Worm (Caenorhabditis elegans): Measurements from ENCODE around the gene F17C8.3.
"Not testable (repeated sequence)": the region's sequence is repeated elsewhere in the genome, so short reads cannot be mapped to it uniquely, and the experiment has no call there.

Gene F17C8.3

DNA sequence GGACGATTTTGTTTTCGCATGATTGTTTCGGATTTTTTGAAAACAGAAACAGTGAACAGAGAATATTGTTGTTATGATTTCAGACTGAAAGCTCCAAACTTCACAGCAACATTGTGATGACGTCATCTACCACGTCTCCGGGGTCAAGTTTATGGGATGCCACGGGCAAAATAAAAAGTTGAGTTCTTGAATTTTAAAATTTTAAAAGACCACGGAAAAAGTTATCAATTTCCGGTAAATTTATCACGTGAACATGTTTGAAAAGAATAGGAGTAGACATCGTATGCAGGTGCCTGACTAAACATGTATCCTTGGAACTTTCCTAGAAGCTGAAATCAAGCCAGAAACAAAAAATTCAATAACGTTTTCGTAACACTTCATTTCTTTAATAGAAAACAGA is 31.8 kb downstream of the F17C8.3 start, which contains the start of gene B0393.4:
Gene B0393.4 (minus strand): TSS at position 101 of the 400 bp plus-strand sequence.
- TF ChIP-seq sea-1 (GFP tag; conservative IDR thresholded peaks at IDR 0.05) (no peak), B0310.2 (tag; optimal IDR thresholded peaks at IDR 0.05) (no peak), hmg-4 (GFP tag; optimal IDR thresholded peaks at IDR 0.05) (no peak), tbx-37 (GFP tag; conservative IDR thresholded peaks at IDR 0.05) (no peak), ceh-36 (tag; optimal IDR thresholded peaks at IDR 0.05) (no peak), hnd-1 (tag; optimal IDR thresholded peaks at IDR 0.05) (no peak), hmbx-1 (tag; optimal IDR thresholded peaks at IDR 0.05) (no peak), scrt-1 (GFP tag; IDR thresholded peaks at IDR 0.05) (no peak), tra-4 (tag; optimal IDR thresholded peaks at IDR 0.05) (no peak)

DNA sequence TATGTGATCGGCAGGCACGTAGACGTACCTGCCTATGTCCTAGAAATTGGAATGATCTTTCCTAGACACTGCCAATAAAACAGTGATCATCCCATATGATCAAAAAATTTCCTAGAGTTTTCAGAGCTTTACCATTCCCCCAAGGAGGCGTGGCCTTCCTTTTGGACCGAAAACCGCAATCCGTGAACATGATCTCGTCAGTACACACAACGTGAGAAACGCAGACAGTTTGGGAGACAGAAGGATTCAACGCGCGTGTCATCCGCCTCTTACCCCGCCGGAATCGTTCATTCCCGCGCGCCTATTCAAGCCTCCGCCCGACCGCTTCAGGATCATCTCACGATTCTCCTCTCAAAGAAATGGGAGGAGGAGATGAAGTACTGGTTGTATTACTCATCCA is 33.7 kb downstream of the F17C8.3 start, which contains the start of gene B0393.5:
Gene B0393.5 (plus strand): TSS at position 301 of the 400 bp plus-strand sequence.
- no peak for TF ChIP-seq pes-1 (GFP tag; IDR thresholded peaks at IDR 0.05)
- no peak for TF ChIP-seq hmg-4 (GFP tag; optimal IDR thresholded peaks at IDR 0.05)
- TF ChIP-seq tra-4 (tag; optimal IDR thresholded peaks at IDR 0.05) = no peak
- no peak for TF ChIP-seq F13C5.2 (tag; optimal IDR thresholded peaks at IDR 0.05)
- no peak for TF ChIP-seq scrt-1 (GFP tag; IDR thresholded peaks at IDR 0.05)
- TF ChIP-seq sea-1 (GFP tag; conservative IDR thresholded peaks at IDR 0.05) = no peak

DNA sequence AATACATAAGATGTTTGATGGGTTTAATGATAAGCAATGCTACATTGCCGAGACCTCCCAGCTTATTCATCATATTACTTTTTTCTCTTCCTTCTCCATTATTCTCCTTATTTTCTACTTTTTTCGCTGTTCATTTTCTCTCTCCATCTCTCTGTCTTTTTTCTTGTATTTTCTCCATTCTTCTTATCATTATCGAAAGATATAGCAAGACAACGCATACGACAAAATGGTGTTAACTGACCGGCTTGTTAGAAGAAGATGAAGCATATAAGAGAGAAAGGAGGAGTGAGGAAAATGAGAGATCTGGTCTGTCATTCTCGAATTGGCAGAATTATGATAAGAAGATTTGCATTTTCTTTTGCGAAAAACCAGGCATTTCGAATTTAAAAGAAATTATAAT is 35.1 kb downstream of the F17C8.3 start:
- TF ChIP-seq hmg-4 (GFP tag; optimal IDR thresholded peaks at IDR 0.05) (no peak), scrt-1 (GFP tag; IDR thresholded peaks at IDR 0.05) (no peak), hmbx-1 (tag; optimal IDR thresholded peaks at IDR 0.05) (no peak), F13C5.2 (tag; optimal IDR thresholded peaks at IDR 0.05) (no peak), tbx-37 (GFP tag; conservative IDR thresholded peaks at IDR 0.05) (no peak), sea-1 (GFP tag; conservative IDR thresholded peaks at IDR 0.05) (no peak)

ce11 chrIII:4767869-4768645 is 36.3 kb downstream of the F17C8.3 start:
- TF ChIP-seq tbx-37 (GFP tag; conservative IDR thresholded peaks at IDR 0.05) (no peak), B0310.2 (tag; optimal IDR thresholded peaks at IDR 0.05) (no peak), hnd-1 (tag; optimal IDR thresholded peaks at IDR 0.05) (no peak), ama-1 (optimal IDR thresholded peaks at IDR 0.05) (no peak), pes-1 (GFP tag; IDR thresholded peaks at IDR 0.05) (no peak), tra-4 (tag; optimal IDR thresholded peaks at IDR 0.05) (no peak), F13C5.2 (tag; optimal IDR thresholded peaks at IDR 0.05) (no peak), scrt-1 (GFP tag; IDR thresholded peaks at IDR 0.05) (no peak), ceh-36 (tag; optimal IDR thresholded peaks at IDR 0.05) (no peak), hmbx-1 (tag; optimal IDR thresholded peaks at IDR 0.05) (no peak), flt-1 (GFP tag; IDR thresholded peaks at IDR 0.05) (no peak), aly-1 (tag; optimal IDR thresholded peaks at IDR 0.05) (no peak), ets-7 (tag; optimal IDR thresholded peaks at IDR 0.05) (no peak), ceh-13 (GFP tag; optimal IDR thresholded peaks at IDR 0.05) (no peak), sea-1 (GFP tag; conservative IDR thresholded peaks at IDR 0.05) (no peak), tbx-11 (GFP tag; IDR thresholded peaks at IDR 0.05) (no peak), hmg-4 (GFP tag; optimal IDR thresholded peaks at IDR 0.05) (no peak)

DNA sequence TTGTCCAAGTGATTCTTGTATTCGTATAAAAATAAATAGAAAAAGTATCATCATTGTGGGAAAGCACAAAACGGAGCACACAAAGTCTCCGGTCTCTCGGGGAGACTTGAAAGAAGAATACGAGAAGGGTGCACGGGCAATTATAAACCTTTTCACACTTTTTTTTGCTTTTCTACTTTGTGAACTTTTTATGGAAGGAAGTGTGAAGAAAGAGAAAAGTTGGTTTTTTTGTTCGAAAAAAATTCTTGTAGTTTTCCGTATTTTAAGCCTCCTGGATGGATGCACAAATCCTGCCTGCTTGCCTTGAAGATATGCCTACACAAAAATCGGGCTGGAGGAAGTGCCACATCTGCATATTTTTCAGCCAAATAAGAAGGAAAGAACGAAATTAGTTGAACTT is 46.3 kb downstream of the F17C8.3 start, which contains the start of gene B0393.7:
Gene B0393.7 (minus strand): TSS at position 101 of the 400 bp plus-strand sequence.
- TF ChIP-seq hnd-1 (tag; optimal IDR thresholded peaks at IDR 0.05) (no peak), hmg-4 (GFP tag; optimal IDR thresholded peaks at IDR 0.05) (no peak), scrt-1 (GFP tag; IDR thresholded peaks at IDR 0.05) (no peak), aly-1 (tag; optimal IDR thresholded peaks at IDR 0.05) (no peak), tbx-37 (GFP tag; conservative IDR thresholded peaks at IDR 0.05) (no peak), tra-4 (tag; optimal IDR thresholded peaks at IDR 0.05) (no peak), pes-1 (GFP tag; IDR thresholded peaks at IDR 0.05) (no peak), hmbx-1 (tag; optimal IDR thresholded peaks at IDR 0.05) (no peak)

- TF ChIP-seq ama-1 (optimal IDR thresholded peaks at IDR 0.05) (no peak), hnd-1 (tag; optimal IDR thresholded peaks at IDR 0.05) (no peak), ceh-36 (tag; optimal IDR thresholded peaks at IDR 0.05) (no peak), tbx-37 (GFP tag; conservative IDR thresholded peaks at IDR 0.05) (no peak), tra-4 (tag; optimal IDR thresholded peaks at IDR 0.05) (no peak)
Observed at ce11 chrIII:4779855-4780254, 48.1 kb downstream of the F17C8.3 start, which contains the start of gene B0393.9. TSS of gene B0393.9 (minus strand) at chrIII:4780157.

DNA sequence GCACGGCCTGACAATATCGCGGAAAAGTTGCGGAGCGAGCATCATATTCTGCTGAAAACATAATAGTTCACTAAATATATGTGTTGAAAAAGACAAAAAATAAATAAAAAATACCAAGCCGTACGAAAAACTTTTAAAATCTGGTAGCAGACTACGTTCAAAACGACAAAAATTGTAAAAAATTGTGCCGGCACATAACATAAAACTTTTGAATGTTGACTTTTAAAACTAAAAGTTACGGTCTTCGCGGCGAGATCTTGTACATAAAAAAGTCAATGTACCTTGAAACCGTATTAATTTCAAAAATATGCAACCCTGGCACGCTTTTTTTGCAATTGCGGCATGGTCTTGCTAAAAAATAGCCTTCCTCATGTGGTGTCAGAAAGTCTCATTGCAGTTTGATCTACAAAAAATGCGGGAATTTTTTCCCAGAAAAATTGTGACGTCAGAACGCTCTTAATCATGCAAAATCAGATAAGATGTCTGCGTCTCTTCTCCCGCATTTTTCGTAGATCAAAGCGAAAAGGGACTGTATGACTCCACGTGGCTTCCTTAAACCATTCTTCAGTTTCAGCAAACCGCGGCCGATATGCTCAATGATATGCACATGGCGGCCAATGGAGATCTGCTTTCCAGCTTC is 50.3 kb downstream of the F17C8.3 start, which contains the start of the genes gex-5 and C38D4.10:
Gene gex-5 (minus strand): TSS at position 51 of the 640 bp plus-strand sequence.
Gene C38D4.10 (plus strand): TSS at position 590 of the 640 bp plus-strand sequence.
- TF ChIP-seq ama-1 (optimal IDR thresholded peaks at IDR 0.05); flt-1 (GFP tag; IDR thresholded peaks at IDR 0.05); sea-1 (GFP tag; conservative IDR thresholded peaks at IDR 0.05): not testable (repeated sequence)

Measured in whole organism, early embryonic.